Fruit fly (Drosophila melanogaster): ENCODE data around the gene CG31036.

- TF ChIP-seq Sry-β (GFP tag; optimal IDR thresholded peaks at IDR 0.05) (no peak), CG10543 (GFP tag; optimal IDR thresholded peaks at IDR 0.05) (no peak), Usf (GFP tag; optimal IDR thresholded peaks at IDR 0.05) (no peak), ATbp (GFP tag; optimal IDR thresholded peaks at IDR 0.05) (no peak), Taf1 (GFP tag; IDR thresholded peaks at IDR 0.05) (no peak), CG6791 (GFP tag; IDR thresholded peaks at IDR 0.05; ENCODE audit: partially characterized antibody) (no peak), CG11696 (GFP tag; IDR thresholded peaks at IDR 0.05) (no peak), CG18011 (GFP tag; optimal IDR thresholded peaks at IDR 0.05) (no peak), CG16863 (GFP tag; optimal IDR thresholded peaks at IDR 0.05) (no peak), fd3F (GFP tag; optimal IDR thresholded peaks at IDR 0.05) (no peak), sc (optimal IDR thresholded peaks at IDR 0.05) (no peak), sc (GFP tag; optimal IDR thresholded peaks at IDR 0.05) (no peak), Ptx1 (GFP tag; IDR thresholded peaks at IDR 0.05) (no peak), CG17568 (GFP tag; optimal IDR thresholded peaks at IDR 0.05) (no peak)
Observed at dm6 chr3R:29898588-29898987, 9.3 kb upstream of the CG31036 start.
